Fruit fly (Drosophila melanogaster) whole organism, prepupa: ENCODE results near the gene Gr93a.
A peak's percentile ranks its signal among the peaks of the same experiment; 100 is the strongest.

Experiments used
- Blimp-1 ChIP-seq: fragments of 200-800 bp; sonication (Bioruptor generic); optimal IDR thresholded peaks from 3 replicates; lab custom pipeline; 2017; ENCODE audit warnings: missing biosample characterization, missing genetic modification characterization, mild to moderate bottlenecking, moderate library complexity, missing genetic modification reagents
- CG10631 ChIP-seq: fragments of 200-800 bp; sonication (Bioruptor generic); optimal IDR thresholded peaks from 2 replicates; lab custom pipeline; 2016; ENCODE audit warnings: missing biosample characterization, missing genetic modification characterization
- CG10669 ChIP-seq: fragments of 200-800 bp; sonication (Bioruptor generic); optimal IDR thresholded peaks from 3 replicates; lab custom pipeline; 2018; ENCODE audit warnings: missing biosample characterization, mild to moderate bottlenecking, missing genetic modification characterization, moderate library complexity
- CG11294 ChIP-seq: fragments of 200-800 bp; sonication (Bioruptor generic); IDR thresholded peaks from 2 replicates; pipeline ENCODE4 v1.3.6; 2022; ENCODE audit warnings: missing biosample characterization, missing genetic modification characterization
- CG11902 ChIP-seq: fragments of 200-800 bp; sonication (Bioruptor generic); optimal IDR thresholded peaks from 3 replicates; lab custom pipeline; 2016; ENCODE audit warnings: missing biosample characterization, missing genetic modification characterization
- CG1621 ChIP-seq: fragments of 200-800 bp; sonication (Bioruptor generic); optimal IDR thresholded peaks from 3 replicates; lab custom pipeline; 2018; ENCODE audit warnings: missing biosample characterization, mild to moderate bottlenecking, missing genetic modification characterization
- CG16779 ChIP-seq: fragments of 200-800 bp; sonication (Bioruptor generic); optimal IDR thresholded peaks from 3 replicates; lab custom pipeline; 2017; ENCODE audit warnings: missing biosample characterization, mild to moderate bottlenecking, missing genetic modification characterization
- CG34406 ChIP-seq: fragments of 200-800 bp; sonication (Bioruptor generic); optimal IDR thresholded peaks from 3 replicates; lab custom pipeline; 2016; ENCODE audit warnings: missing biosample characterization, missing genetic modification characterization
- CG3919 ChIP-seq: fragments of 200-800 bp; sonication (Bioruptor generic); optimal IDR thresholded peaks from 3 replicates; lab custom pipeline; 2016; ENCODE audit warnings: missing biosample characterization, missing genetic modification characterization
- CG6163 ChIP-seq: fragments of 200-800 bp; sonication (Bioruptor generic); IDR thresholded peaks from 3 replicates; pipeline ENCODE4 v1.3.6; 2022; ENCODE audit warnings: missing biosample characterization, missing genetic modification characterization
- CG6276 ChIP-seq: fragments of 200-800 bp; sonication (Bioruptor generic); optimal IDR thresholded peaks from 2 replicates; lab custom pipeline; 2017; ENCODE audit warnings: missing biosample characterization, mild to moderate bottlenecking, missing genetic modification characterization
- CG6792 ChIP-seq: fragments of 200-800 bp; sonication (Bioruptor generic); optimal IDR thresholded peaks from 3 replicates; lab custom pipeline; 2016; ENCODE audit warnings: missing biosample characterization, missing genetic modification characterization
- CG6808 ChIP-seq: fragments of 200-800 bp; sonication (Bioruptor generic); optimal IDR thresholded peaks from 3 replicates; lab custom pipeline; 2017; ENCODE audit warnings: missing biosample characterization, missing genetic modification characterization, mild to moderate bottlenecking, moderate library complexity, missing genetic modification reagents
- CG8119 ChIP-seq: fragments of 200-800 bp; sonication (Bioruptor generic); IDR thresholded peaks from 3 replicates; pipeline ENCODE4 v1.3.6; 2022; ENCODE audit warnings: missing biosample characterization, missing genetic modification characterization
- CG8319 ChIP-seq: fragments of 200-800 bp; sonication (Bioruptor generic); optimal IDR thresholded peaks from 3 replicates; lab custom pipeline; 2016; ENCODE audit warnings: missing biosample characterization, missing genetic modification characterization
- CG8632 ChIP-seq: fragments of 200-800 bp; sonication (Bioruptor generic); optimal IDR thresholded peaks from 3 replicates; lab custom pipeline; 2016; ENCODE audit warnings: missing biosample characterization, missing genetic modification characterization
- CG9139 ChIP-seq: fragments of 200-800 bp; sonication (Bioruptor generic); optimal IDR thresholded peaks from 3 replicates; lab custom pipeline; 2017; ENCODE audit warnings: missing biosample characterization, mild to moderate bottlenecking, missing genetic modification characterization
- Eip75B ChIP-seq: fragments of 200-800 bp; sonication (Bioruptor generic); optimal IDR thresholded peaks from 3 replicates; lab custom pipeline; 2016; ENCODE audit warnings: missing biosample characterization, missing genetic modification characterization
- Eip78C ChIP-seq: fragments of 200-800 bp; sonication (Bioruptor generic); peaks from one replicate; lab custom pipeline; 2016; ENCODE audit warnings: missing biosample characterization, missing genetic modification characterization
- Ets96B ChIP-seq: fragments of 200-800 bp; optimal IDR thresholded peaks from 2 replicates; lab custom pipeline; 2019; ENCODE audit warnings: missing biosample characterization, mild to moderate bottlenecking, missing genetic modification characterization, moderate library complexity
- Gug ChIP-seq: fragments of 200-800 bp; sonication (Bioruptor generic); IDR thresholded peaks from 2 replicates; pipeline ENCODE4 v1.3.6; 2022; ENCODE audit warnings: missing biosample characterization, missing genetic modification characterization
- Hr38 ChIP-seq: sonication (Bioruptor generic); optimal IDR thresholded peaks from 2 replicates; lab custom pipeline; 2016; ENCODE audit warnings: missing biosample characterization, missing genetic modification characterization
- Hr39 ChIP-seq: fragments of 200-800 bp; sonication (Bioruptor generic); optimal IDR thresholded peaks from 2 replicates; lab custom pipeline; 2016; ENCODE audit warnings: missing biosample characterization, missing genetic modification characterization
- Hr4 ChIP-seq: fragments of 200-800 bp; sonication (Bioruptor generic); optimal IDR thresholded peaks from 3 replicates; lab custom pipeline; 2016; ENCODE audit warnings: missing biosample characterization, missing genetic modification characterization
- Lpt ChIP-seq: fragments of 200-800 bp; sonication (Bioruptor generic); optimal IDR thresholded peaks from 3 replicates; lab custom pipeline; 2016; ENCODE audit warnings: missing biosample characterization, missing genetic modification characterization
- Met ChIP-seq: fragments of 200-800 bp; sonication (Bioruptor generic); optimal IDR thresholded peaks from 3 replicates; lab custom pipeline; 2016; ENCODE audit warnings: missing biosample characterization, missing genetic modification characterization
- OdsH ChIP-seq: fragments of 200-800 bp; sonication (Bioruptor generic); optimal IDR thresholded peaks from 3 replicates; lab custom pipeline; 2016; ENCODE audit warnings: missing biosample characterization, missing genetic modification characterization
- Smox ChIP-seq: fragments of 200-800 bp; sonication (Bioruptor generic); optimal IDR thresholded peaks from 3 replicates; lab custom pipeline; 2016; ENCODE audit warnings: missing biosample characterization, missing genetic modification characterization
- Sox102F ChIP-seq: fragments of 200-800 bp; sonication (Bioruptor generic); optimal IDR thresholded peaks from 2 replicates; lab custom pipeline; 2016; ENCODE audit warnings: missing biosample characterization, mild to moderate bottlenecking, missing genetic modification characterization
- Sox14 ChIP-seq: fragments of 200-800 bp; sonication (Bioruptor generic); optimal IDR thresholded peaks from 3 replicates; lab custom pipeline; 2016; ENCODE audit warnings: missing biosample characterization, missing genetic modification characterization
- Sox15 ChIP-seq: fragments of 200-800 bp; sonication (Bioruptor generic); optimal IDR thresholded peaks from 3 replicates; lab custom pipeline; 2016; ENCODE audit warnings: missing biosample characterization, missing genetic modification characterization
- achi ChIP-seq: fragments of 200-800 bp; sonication (Bioruptor generic); optimal IDR thresholded peaks from 3 replicates; lab custom pipeline; 2016; ENCODE audit warnings: missing biosample characterization, missing genetic modification characterization
- cyc ChIP-seq: fragments of 200-800 bp; sonication (Bioruptor generic); optimal IDR thresholded peaks from 3 replicates; lab custom pipeline; 2016; ENCODE audit warnings: missing biosample characterization, missing genetic modification characterization
- dac ChIP-seq: fragments of 200-800 bp; sonication (Bioruptor generic); optimal IDR thresholded peaks from 2 replicates; lab custom pipeline; 2017; ENCODE audit warnings: missing biosample characterization, mild to moderate bottlenecking, missing genetic modification characterization
- eg ChIP-seq: fragments of 200-800 bp; sonication (Bioruptor generic); IDR thresholded peaks from 3 replicates; pipeline ENCODE4 v1.3.6; 2022; ENCODE audit warnings: missing biosample characterization, missing genetic modification characterization
- esn ChIP-seq: fragments of 200-800 bp; sonication (Bioruptor generic); optimal IDR thresholded peaks from 2 replicates; lab custom pipeline; 2016; ENCODE audit warnings: missing biosample characterization, mild to moderate bottlenecking, missing genetic modification characterization, moderate library complexity
- fd59A ChIP-seq: fragments of 200-800 bp; sonication (Bioruptor generic); optimal IDR thresholded peaks from 2 replicates; lab custom pipeline; 2017; ENCODE audit warnings: missing biosample characterization, mild to moderate bottlenecking, missing genetic modification characterization, missing genetic modification reagents
- fkh ChIP-seq: fragments of 200-800 bp; sonication (Bioruptor generic); optimal IDR thresholded peaks from 3 replicates; lab custom pipeline; 2017; ENCODE audit warnings: missing biosample characterization, mild to moderate bottlenecking, missing genetic modification characterization, moderate library complexity
- lz ChIP-seq: fragments of 200-800 bp; sonication (Bioruptor generic); optimal IDR thresholded peaks from 3 replicates; lab custom pipeline; 2016; ENCODE audit warnings: missing biosample characterization, missing genetic modification characterization
- net ChIP-seq: fragments of 200-800 bp; sonication (Bioruptor generic); optimal IDR thresholded peaks from 3 replicates; lab custom pipeline; 2016; ENCODE audit warnings: missing biosample characterization, missing genetic modification characterization
- salr ChIP-seq, 2 experiments: fragments of 200-800 bp; sonication (Bioruptor generic); optimal IDR thresholded peaks; 3 replicates each; lab custom pipeline; 2016 to 2018; ENCODE audit warnings: missing biosample characterization in 2 of 2, missing genetic modification characterization in 2 of 2, mild to moderate bottlenecking in 1 of 2
- spab ChIP-seq: fragments of 200-800 bp; sonication (Bioruptor generic); optimal IDR thresholded peaks from 2 replicates; lab custom pipeline; 2017; ENCODE audit warnings: missing biosample characterization, mild to moderate bottlenecking, missing genetic modification characterization, missing genetic modification reagents
- ss ChIP-seq, 2 experiments: fragments of 200-800 bp; sonication (Bioruptor generic); optimal IDR thresholded peaks; 2 replicates in 1 of 2; 3 replicates in 1 of 2; lab custom pipeline; 2017 to 2018; ENCODE audit warnings: mild to moderate bottlenecking in 2 of 2, missing biosample characterization in 2 of 2, missing genetic modification characterization in 2 of 2, moderate library complexity in 1 of 2
- svp ChIP-seq: fragments of 200-800 bp; sonication (Bioruptor generic); peaks from one replicate; lab custom pipeline; 2016; ENCODE audit warnings: missing biosample characterization, missing genetic modification characterization
- topi ChIP-seq: fragments of 200-800 bp; sonication (Bioruptor generic); optimal IDR thresholded peaks from 3 replicates; lab custom pipeline; 2016; ENCODE audit warnings: missing biosample characterization, missing genetic modification characterization

Gene Gr93a

DNA sequence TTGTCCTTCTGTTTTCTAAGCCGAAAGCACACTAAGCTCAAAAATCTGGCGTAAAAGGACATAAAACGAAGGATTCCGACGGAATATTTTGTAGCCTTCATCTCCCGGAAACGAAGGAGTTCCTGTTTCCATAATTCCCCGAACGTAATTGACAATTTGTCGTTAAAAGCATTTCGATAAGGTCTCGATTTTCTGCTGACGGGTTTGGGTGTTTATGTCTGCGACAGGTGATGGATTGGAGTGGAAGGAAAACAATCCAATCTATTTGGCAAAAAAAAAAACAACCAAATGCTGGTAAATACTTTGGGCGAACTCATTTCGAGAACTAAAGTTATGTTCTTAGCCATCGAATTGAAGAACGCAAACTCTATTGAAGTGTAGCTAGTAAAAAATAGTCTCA is 14.3 kb downstream of the Gr93a start, which contains the start of gene Gr93d:
Gene Gr93d (minus strand): TSS at position 101 of the 400 bp plus-strand sequence.
- TF ChIP-seq Hr39 (GFP tag; lab: Kevin White, UChicago): no peak
- no peak for TF ChIP-seq Eip75B (GFP tag; lab: Kevin White, UChicago)
- TF ChIP-seq CG3919 (GFP tag; lab: Kevin White, UChicago): no peak
- TF ChIP-seq Eip78C (GFP tag; lab: Kevin White, UChicago): no peak
- no peak for TF ChIP-seq spab
- TF ChIP-seq CG16779 (tag; lab: Kevin White, UChicago): no peak
- TF ChIP-seq CG6808: no peak
- TF ChIP-seq Met: no peak
- no peak for TF ChIP-seq CG8319 (GFP tag; lab: Kevin White, UChicago)
- TF ChIP-seq Sox14 (GFP tag; lab: Kevin White, UChicago): no peak

DNA sequence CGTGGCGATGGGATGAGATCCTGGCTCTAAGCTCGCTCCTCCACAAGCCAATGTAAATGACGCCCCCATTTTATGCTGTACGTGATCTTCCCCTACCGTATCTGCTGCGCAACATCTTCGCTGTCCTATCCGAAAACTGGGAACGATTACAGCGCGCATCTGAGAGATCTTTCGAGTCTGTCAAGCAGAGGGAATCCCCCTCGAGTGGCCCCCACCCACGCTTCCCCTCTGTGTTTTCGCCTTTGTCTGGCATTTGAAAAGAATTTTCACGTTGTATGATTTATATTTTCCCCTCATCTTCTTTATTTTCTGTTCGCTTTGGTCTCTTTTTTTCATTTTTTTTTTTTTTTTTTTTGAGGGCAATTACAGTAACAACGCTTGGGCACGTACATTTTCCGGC is 15.1 kb downstream of the Gr93a start:
- TF ChIP-seq CG8119 (GFP tag; lab: Robert Waterston, UW): peak; percentile 19; the same call in 1 of the 3 replicates
- TF ChIP-seq Sox102F (GFP tag; lab: Kevin White, UChicago): no peak

DNA sequence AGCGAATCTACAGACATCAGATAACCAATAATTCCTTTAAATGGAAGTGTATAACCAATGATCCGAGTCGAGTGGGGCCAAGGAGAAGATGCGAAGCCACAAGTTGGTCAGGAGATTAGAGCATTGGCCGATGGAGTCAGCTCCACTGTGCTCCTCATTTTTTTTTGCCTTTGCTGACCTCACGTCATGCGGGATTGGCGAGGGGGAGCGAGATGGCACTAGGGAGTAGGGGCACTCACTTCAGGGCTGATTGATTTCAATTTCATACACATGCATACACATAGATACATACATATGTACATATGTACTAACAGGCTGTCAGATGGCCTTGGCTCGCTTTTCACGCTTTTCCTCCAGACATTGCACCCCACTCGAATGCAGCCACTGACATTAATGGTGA is 16.0 kb downstream of the Gr93a start:
- TF ChIP-seq Gug (GFP tag; lab: Robert Waterston, UW): no peak
- peak; percentile 98 for TF ChIP-seq svp
- TF ChIP-seq CG10631 (GFP tag; lab: Kevin White, UChicago): no peak
- TF ChIP-seq Hr38 (GFP tag; lab: Kevin White, UChicago): no peak
- TF ChIP-seq eg (GFP tag; lab: Robert Waterston, UW): 0 out of 3 replicates have a peak, but pooled peaks have one; percentile 18
- TF ChIP-seq CG10669 (GFP tag; lab: Kevin White, UChicago): no peak
- TF ChIP-seq lz (GFP tag; lab: Kevin White, UChicago): no peak
- TF ChIP-seq Hr39 (GFP tag; lab: Kevin White, UChicago): no peak
- peak; percentile 43; the same call in 1 of the 3 replicates for TF ChIP-seq CG6163 (GFP tag; lab: Robert Waterston, UW)
- peak; percentile 54 for TF ChIP-seq Eip78C (GFP tag; lab: Kevin White, UChicago)

DNA sequence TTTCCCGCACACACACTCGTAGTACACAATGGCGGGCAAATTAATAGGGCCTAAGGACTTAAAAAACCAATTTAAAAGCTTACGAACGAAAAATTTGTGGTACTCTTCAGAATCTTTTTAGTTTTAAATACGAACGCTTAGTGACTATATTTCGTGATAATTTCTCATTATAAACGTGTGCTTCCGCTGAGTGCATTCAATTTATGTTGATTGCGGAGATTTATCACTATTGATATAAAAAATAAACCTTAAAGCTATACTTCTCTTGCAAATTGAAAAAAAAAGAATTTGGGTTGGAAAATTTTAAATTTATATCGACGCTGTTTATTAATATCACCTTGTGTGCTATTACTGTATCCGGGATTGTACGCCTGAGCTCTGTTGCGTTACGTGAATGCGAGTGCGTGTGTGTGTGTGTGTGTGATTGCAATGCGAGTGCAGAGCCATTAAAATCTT is 16.7 kb downstream of the Gr93a start:
- TF ChIP-seq CG10669 (GFP tag; lab: Kevin White, UChicago) (peak; percentile 93), OdsH (GFP tag; lab: Kevin White, UChicago) (peak; percentile 95), CG9139 (GFP tag; lab: Kevin White, UChicago) (peak; percentile 85), net (GFP tag; lab: Kevin White, UChicago) (peak; percentile 95), CG8632 (peak; percentile 94), Lpt (GFP tag; lab: Kevin White, UChicago) (peak; percentile 95), fd59A (GFP tag; lab: Kevin White, UChicago) (peak; percentile 94), Eip78C (GFP tag; lab: Kevin White, UChicago) (peak; percentile 100), salr (GFP tag; optimal IDR thresholded peaks at IDR 0.05; lab: Kevin White, UChicago) (peak; percentile 47 to 97), Blimp-1 (GFP tag; lab: Kevin White, UChicago) (peak; percentile 91), dac (peak; percentile 85), cyc (GFP tag; lab: Kevin White, UChicago) (peak; percentile 94), CG11902 (GFP tag; lab: Kevin White, UChicago) (peak; percentile 93), ss (GFP tag; optimal IDR thresholded peaks at IDR 0.05; lab: Kevin White, UChicago) (peak; percentile 95), CG34406 (peak; percentile 97), topi (GFP tag; lab: Kevin White, UChicago) (peak; percentile 98), Hr39 (GFP tag; lab: Kevin White, UChicago) (peak; percentile 96), esn (GFP tag; lab: Kevin White, UChicago) (peak; percentile 98), achi (GFP tag; lab: Kevin White, UChicago) (peak; percentile 93), CG1621 (tag; lab: Kevin White, UChicago) (peak; percentile 78), fkh (GFP tag; lab: Kevin White, UChicago) (peak; percentile 24), Sox15 (GFP tag; lab: Kevin White, UChicago) (peak; percentile 93), CG8119 (GFP tag; lab: Robert Waterston, UW) (peak; percentile 94), Smox (GFP tag; lab: Kevin White, UChicago) (peak; percentile 96), CG6163 (GFP tag; lab: Robert Waterston, UW) (peak; percentile 86), CG10631 (GFP tag; lab: Kevin White, UChicago) (peak; percentile 94), CG11294 (GFP tag; lab: Robert Waterston, UW) (peak; percentile 83), Hr4 (GFP tag; lab: Kevin White, UChicago) (peak; percentile 95), CG6792 (peak; percentile 97), svp (peak; percentile 98), Ets96B (peak; percentile 91), Sox14 (GFP tag; lab: Kevin White, UChicago) (peak; percentile 96), CG6276 (peak; percentile 95)
